Fruit fly (Drosophila melanogaster) whole organism, prepupa: ENCODE results near the gene CG15822.

Source experiments
- CG10631 ChIP-seq: fragments of 200-800 bp; sonication (Bioruptor generic); optimal IDR thresholded peaks from 2 replicates; lab custom pipeline; 2016; ENCODE audit warnings: missing biosample characterization, missing genetic modification characterization
- CG10669 ChIP-seq: fragments of 200-800 bp; sonication (Bioruptor generic); optimal IDR thresholded peaks from 3 replicates; lab custom pipeline; 2018; ENCODE audit warnings: missing biosample characterization, mild to moderate bottlenecking, missing genetic modification characterization, moderate library complexity
- CG11294 ChIP-seq: fragments of 200-800 bp; sonication (Bioruptor generic); IDR thresholded peaks from 2 replicates; pipeline ENCODE4 v1.3.6; 2022; ENCODE audit warnings: missing biosample characterization, missing genetic modification characterization
- CG11902 ChIP-seq: fragments of 200-800 bp; sonication (Bioruptor generic); optimal IDR thresholded peaks from 3 replicates; lab custom pipeline; 2016; ENCODE audit warnings: missing biosample characterization, missing genetic modification characterization
- CG15336 ChIP-seq: fragments of 200-800 bp; sonication (Bioruptor generic); IDR thresholded peaks from 2 replicates; pipeline ENCODE4 v1.3.6; 2022; ENCODE audit warnings: missing biosample characterization, missing genetic modification characterization
- CG1621 ChIP-seq: fragments of 200-800 bp; sonication (Bioruptor generic); optimal IDR thresholded peaks from 3 replicates; lab custom pipeline; 2018; ENCODE audit warnings: missing biosample characterization, mild to moderate bottlenecking, missing genetic modification characterization
- CG16779 ChIP-seq: fragments of 200-800 bp; sonication (Bioruptor generic); optimal IDR thresholded peaks from 3 replicates; lab custom pipeline; 2017; ENCODE audit warnings: missing biosample characterization, mild to moderate bottlenecking, missing genetic modification characterization
- CG32006 ChIP-seq: fragments of 200-800 bp; sonication (Bioruptor generic); optimal IDR thresholded peaks from 3 replicates; lab custom pipeline; 2017; ENCODE audit warnings: missing biosample characterization, mild to moderate bottlenecking, missing genetic modification characterization
- CG34406 ChIP-seq: fragments of 200-800 bp; sonication (Bioruptor generic); optimal IDR thresholded peaks from 3 replicates; lab custom pipeline; 2016; ENCODE audit warnings: missing biosample characterization, missing genetic modification characterization
- CG3919 ChIP-seq: fragments of 200-800 bp; sonication (Bioruptor generic); optimal IDR thresholded peaks from 3 replicates; lab custom pipeline; 2016; ENCODE audit warnings: missing biosample characterization, missing genetic modification characterization
- CG4318 ChIP-seq: fragments of 200-800 bp; sonication (Bioruptor generic); optimal IDR thresholded peaks from 3 replicates; lab custom pipeline; 2017; ENCODE audit warnings: missing biosample characterization, mild to moderate bottlenecking, missing genetic modification characterization
- CG6276 ChIP-seq: fragments of 200-800 bp; sonication (Bioruptor generic); optimal IDR thresholded peaks from 2 replicates; lab custom pipeline; 2017; ENCODE audit warnings: missing biosample characterization, mild to moderate bottlenecking, missing genetic modification characterization
- CG6792 ChIP-seq: fragments of 200-800 bp; sonication (Bioruptor generic); optimal IDR thresholded peaks from 3 replicates; lab custom pipeline; 2016; ENCODE audit warnings: missing biosample characterization, missing genetic modification characterization
- CG6808 ChIP-seq: fragments of 200-800 bp; sonication (Bioruptor generic); optimal IDR thresholded peaks from 3 replicates; lab custom pipeline; 2017; ENCODE audit warnings: missing biosample characterization, missing genetic modification characterization, mild to moderate bottlenecking, moderate library complexity, missing genetic modification reagents
- CG6854 ChIP-seq: fragments of 200-800 bp; sonication (Bioruptor generic); optimal IDR thresholded peaks from 2 replicates; lab custom pipeline; 2017; ENCODE audit warnings: missing biosample characterization, mild to moderate bottlenecking, missing genetic modification characterization
- CG8119 ChIP-seq: fragments of 200-800 bp; sonication (Bioruptor generic); IDR thresholded peaks from 3 replicates; pipeline ENCODE4 v1.3.6; 2022; ENCODE audit warnings: missing biosample characterization, missing genetic modification characterization
- CG8319 ChIP-seq: fragments of 200-800 bp; sonication (Bioruptor generic); optimal IDR thresholded peaks from 3 replicates; lab custom pipeline; 2016; ENCODE audit warnings: missing biosample characterization, missing genetic modification characterization
- CG8632 ChIP-seq: fragments of 200-800 bp; sonication (Bioruptor generic); optimal IDR thresholded peaks from 3 replicates; lab custom pipeline; 2016; ENCODE audit warnings: missing biosample characterization, missing genetic modification characterization
- CG9139 ChIP-seq: fragments of 200-800 bp; sonication (Bioruptor generic); optimal IDR thresholded peaks from 3 replicates; lab custom pipeline; 2017; ENCODE audit warnings: missing biosample characterization, mild to moderate bottlenecking, missing genetic modification characterization
- Eip75B ChIP-seq: fragments of 200-800 bp; sonication (Bioruptor generic); optimal IDR thresholded peaks from 3 replicates; lab custom pipeline; 2016; ENCODE audit warnings: missing biosample characterization, missing genetic modification characterization
- Eip78C ChIP-seq: fragments of 200-800 bp; sonication (Bioruptor generic); peaks from one replicate; lab custom pipeline; 2016; ENCODE audit warnings: missing biosample characterization, missing genetic modification characterization
- Ets21C ChIP-seq: fragments of 200-800 bp; sonication (Bioruptor generic); optimal IDR thresholded peaks from 3 replicates; lab custom pipeline; 2016; ENCODE audit warnings: missing biosample characterization, missing genetic modification characterization
- Ets96B ChIP-seq: fragments of 200-800 bp; optimal IDR thresholded peaks from 2 replicates; lab custom pipeline; 2019; ENCODE audit warnings: missing biosample characterization, mild to moderate bottlenecking, missing genetic modification characterization, moderate library complexity
- Hr38 ChIP-seq: sonication (Bioruptor generic); optimal IDR thresholded peaks from 2 replicates; lab custom pipeline; 2016; ENCODE audit warnings: missing biosample characterization, missing genetic modification characterization
- Hr39 ChIP-seq: fragments of 200-800 bp; sonication (Bioruptor generic); optimal IDR thresholded peaks from 2 replicates; lab custom pipeline; 2016; ENCODE audit warnings: missing biosample characterization, missing genetic modification characterization
- Hr4 ChIP-seq: fragments of 200-800 bp; sonication (Bioruptor generic); optimal IDR thresholded peaks from 3 replicates; lab custom pipeline; 2016; ENCODE audit warnings: missing biosample characterization, missing genetic modification characterization
- Lpt ChIP-seq: fragments of 200-800 bp; sonication (Bioruptor generic); optimal IDR thresholded peaks from 3 replicates; lab custom pipeline; 2016; ENCODE audit warnings: missing biosample characterization, missing genetic modification characterization
- Met ChIP-seq: fragments of 200-800 bp; sonication (Bioruptor generic); optimal IDR thresholded peaks from 3 replicates; lab custom pipeline; 2016; ENCODE audit warnings: missing biosample characterization, missing genetic modification characterization
- OdsH ChIP-seq: fragments of 200-800 bp; sonication (Bioruptor generic); optimal IDR thresholded peaks from 3 replicates; lab custom pipeline; 2016; ENCODE audit warnings: missing biosample characterization, missing genetic modification characterization
- Sox102F ChIP-seq: fragments of 200-800 bp; sonication (Bioruptor generic); optimal IDR thresholded peaks from 2 replicates; lab custom pipeline; 2016; ENCODE audit warnings: missing biosample characterization, mild to moderate bottlenecking, missing genetic modification characterization
- Sox14 ChIP-seq: fragments of 200-800 bp; sonication (Bioruptor generic); optimal IDR thresholded peaks from 3 replicates; lab custom pipeline; 2016; ENCODE audit warnings: missing biosample characterization, missing genetic modification characterization
- Sox15 ChIP-seq: fragments of 200-800 bp; sonication (Bioruptor generic); optimal IDR thresholded peaks from 3 replicates; lab custom pipeline; 2016; ENCODE audit warnings: missing biosample characterization, missing genetic modification characterization
- achi ChIP-seq: fragments of 200-800 bp; sonication (Bioruptor generic); optimal IDR thresholded peaks from 3 replicates; lab custom pipeline; 2016; ENCODE audit warnings: missing biosample characterization, missing genetic modification characterization
- dac ChIP-seq: fragments of 200-800 bp; sonication (Bioruptor generic); optimal IDR thresholded peaks from 2 replicates; lab custom pipeline; 2017; ENCODE audit warnings: missing biosample characterization, mild to moderate bottlenecking, missing genetic modification characterization
- dsx ChIP-seq: fragments of 200-800 bp; optimal IDR thresholded peaks from 3 replicates; lab custom pipeline; 2019; ENCODE audit warnings: missing biosample characterization, mild to moderate bottlenecking, missing genetic modification characterization, moderate library complexity; ENCODE audit not compliant: poor library complexity, severe bottlenecking
- eg ChIP-seq: fragments of 200-800 bp; sonication (Bioruptor generic); IDR thresholded peaks from 3 replicates; pipeline ENCODE4 v1.3.6; 2022; ENCODE audit warnings: missing biosample characterization, missing genetic modification characterization
- esn ChIP-seq: fragments of 200-800 bp; sonication (Bioruptor generic); optimal IDR thresholded peaks from 2 replicates; lab custom pipeline; 2016; ENCODE audit warnings: missing biosample characterization, mild to moderate bottlenecking, missing genetic modification characterization, moderate library complexity
- fd59A ChIP-seq: fragments of 200-800 bp; sonication (Bioruptor generic); optimal IDR thresholded peaks from 2 replicates; lab custom pipeline; 2017; ENCODE audit warnings: missing biosample characterization, mild to moderate bottlenecking, missing genetic modification characterization, missing genetic modification reagents
- lz ChIP-seq: fragments of 200-800 bp; sonication (Bioruptor generic); optimal IDR thresholded peaks from 3 replicates; lab custom pipeline; 2016; ENCODE audit warnings: missing biosample characterization, missing genetic modification characterization
- net ChIP-seq: fragments of 200-800 bp; sonication (Bioruptor generic); optimal IDR thresholded peaks from 3 replicates; lab custom pipeline; 2016; ENCODE audit warnings: missing biosample characterization, missing genetic modification characterization
- salr ChIP-seq, 2 experiments: fragments of 200-800 bp; sonication (Bioruptor generic); optimal IDR thresholded peaks; 3 replicates each; lab custom pipeline; 2016 to 2018; ENCODE audit warnings: missing biosample characterization in 2 of 2, missing genetic modification characterization in 2 of 2, mild to moderate bottlenecking in 1 of 2
- ss ChIP-seq, 2 experiments: fragments of 200-800 bp; sonication (Bioruptor generic); optimal IDR thresholded peaks; 2 replicates in 1 of 2; 3 replicates in 1 of 2; lab custom pipeline; 2017 to 2018; ENCODE audit warnings: mild to moderate bottlenecking in 2 of 2, missing biosample characterization in 2 of 2, missing genetic modification characterization in 2 of 2, moderate library complexity in 1 of 2
- topi ChIP-seq: fragments of 200-800 bp; sonication (Bioruptor generic); optimal IDR thresholded peaks from 3 replicates; lab custom pipeline; 2016; ENCODE audit warnings: missing biosample characterization, missing genetic modification characterization

The CG15822 gene

dm6 chr3L:2158689-2159310, 4.9 kb downstream of the CG15822 start (continued):
- TF ChIP-seq topi, result peak; percentile 13
- TF ChIP-seq dsx (GFP tag; lab: Kevin White, UChicago), result no peak
- TF ChIP-seq CG10631 (GFP tag; lab: Kevin White, UChicago), result peak; percentile 20
- TF ChIP-seq CG8119 (GFP tag; lab: Robert Waterston, UW), result peak; percentile 67
- TF ChIP-seq esn (GFP tag; lab: Kevin White, UChicago), result peak; percentile 6
- peak; percentile 8 for TF ChIP-seq Met (GFP tag; lab: Kevin White, UChicago)
- TF ChIP-seq CG15336 (GFP tag; lab: Robert Waterston, UW), result peak; percentile 50; the same call in 1 of the 2 replicates
- TF ChIP-seq CG11294, result no peak
- no peak for TF ChIP-seq Sox15 (GFP tag; lab: Kevin White, UChicago)
- no peak for TF ChIP-seq Hr38 (GFP tag; lab: Kevin White, UChicago)

- TF ChIP-seq eg (GFP tag; lab: Robert Waterston, UW) (0 out of 3 replicates have a peak, but pooled peaks have one; percentile 54), CG11902 (GFP tag; lab: Kevin White, UChicago) (no peak), Lpt (GFP tag; lab: Kevin White, UChicago) (no peak), CG16779 (tag; lab: Kevin White, UChicago) (no peak), net (no peak), achi (no peak), CG8632 (GFP tag; lab: Kevin White, UChicago) (no peak), Eip75B (GFP tag; lab: Kevin White, UChicago) (peak; percentile 34), ss (GFP tag; optimal IDR thresholded peaks at IDR 0.05; lab: Kevin White, UChicago) (no peak), Sox102F (no peak)
These were observed 6.2 kb downstream of the CG15822 start for dm6 chr3L:2157427-2157931.

- TF ChIP-seq eg (GFP tag; lab: Robert Waterston, UW) (no peak), CG8319 (GFP tag; lab: Kevin White, UChicago) (no peak), Ets96B (peak; percentile 19), CG15336 (GFP tag; lab: Robert Waterston, UW) (peak; percentile 50), Hr39 (GFP tag; lab: Kevin White, UChicago) (peak; percentile 55), achi (peak; percentile 23), CG16779 (tag; lab: Kevin White, UChicago) (no peak), ss (GFP tag; optimal IDR thresholded peaks at IDR 0.05; lab: Kevin White, UChicago) (no peak), esn (GFP tag; lab: Kevin White, UChicago) (peak; percentile 53), fd59A (GFP tag; lab: Kevin White, UChicago) (no peak), Sox15 (GFP tag; lab: Kevin White, UChicago) (peak; percentile 25), dsx (GFP tag; lab: Kevin White, UChicago) (peak; percentile 25), CG1621 (tag; lab: Kevin White, UChicago) (peak; percentile 3), Lpt (GFP tag; lab: Kevin White, UChicago) (peak; percentile 14), salr (GFP tag; optimal IDR thresholded peaks at IDR 0.05; lab: Kevin White, UChicago) (peak; percentile 12 to 40), CG6276 (no peak), CG10669 (peak; percentile 32), CG9139 (GFP tag; lab: Kevin White, UChicago) (no peak), lz (GFP tag; lab: Kevin White, UChicago) (peak; percentile 25), CG6808 (no peak), Sox14 (GFP tag; lab: Kevin White, UChicago) (peak; percentile 39), CG6854 (no peak), CG11294 (no peak), CG11902 (GFP tag; lab: Kevin White, UChicago) (peak; percentile 3), CG10631 (GFP tag; lab: Kevin White, UChicago) (peak; percentile 43), Eip78C (peak; percentile 82), Ets21C (peak; percentile 23), Hr38 (GFP tag; lab: Kevin White, UChicago) (no peak), CG34406 (GFP tag; lab: Kevin White, UChicago) (peak; percentile 21), CG8632 (GFP tag; lab: Kevin White, UChicago) (no peak), CG3919 (GFP tag; lab: Kevin White, UChicago) (peak; percentile 47), Hr4 (GFP tag; lab: Kevin White, UChicago) (peak; percentile 46), OdsH (GFP tag; lab: Kevin White, UChicago) (peak; percentile 63), Sox102F (peak; percentile 59), CG6792 (GFP tag; lab: Kevin White, UChicago) (peak; percentile 18), CG32006 (peak; percentile 54), dac (GFP tag; lab: Kevin White, UChicago) (no peak), topi (peak; percentile 47), Met (GFP tag; lab: Kevin White, UChicago) (peak; percentile 57), CG4318 (no peak), CG8119 (GFP tag; lab: Robert Waterston, UW) (no peak)
These were observed 10.9 kb downstream of the CG15822 start for dm6 chr3L:2152730-2153129.
